Worm (Caenorhabditis elegans): ENCODE results near the gene srlf-3.

The srlf-3 gene

ce11 chrIV:8451709-8452248 lies 35.5 kb upstream of the srlf-3 start, which contains the start of gene eppl-1:
Gene eppl-1 (minus strand): TSS chrIV:8451759.
- TF ChIP-seq ama-1 (optimal IDR thresholded peaks at IDR 0.05) (no peak), elt-2 (tag; optimal IDR thresholded peaks at IDR 0.05) (peak; percentile 37)

- TF ChIP-seq tbx-7 (tag; optimal IDR thresholded peaks at IDR 0.05): no peak
- TF ChIP-seq ceh-19 (GFP tag; optimal IDR thresholded peaks at IDR 0.05): no peak
- no peak for TF ChIP-seq ceh-34 (tag; optimal IDR thresholded peaks at IDR 0.05)
- TF ChIP-seq pha-2 (tag; optimal IDR thresholded peaks at IDR 0.05): no peak
- no peak for TF ChIP-seq hlh-6 (tag; optimal IDR thresholded peaks at IDR 0.05)
- no peak for TF ChIP-seq eyg-1 (tag; optimal IDR thresholded peaks at IDR 0.05)
- no peak for TF ChIP-seq C08G9.2 (tag; optimal IDR thresholded peaks at IDR 0.05)
- no peak for TF ChIP-seq pat-9 (tag; optimal IDR thresholded peaks at IDR 0.05)
- TF ChIP-seq Y22D7AL.16 (tag; optimal IDR thresholded peaks at IDR 0.05): no peak
- TF ChIP-seq ceh-31 (tag; optimal IDR thresholded peaks at IDR 0.05): no peak
- no peak for TF ChIP-seq ahr-1 (tag; optimal IDR thresholded peaks at IDR 0.05)
- TF ChIP-seq nhr-232 (tag; optimal IDR thresholded peaks at IDR 0.05): no peak
- TF ChIP-seq zip-5 (tag; optimal IDR thresholded peaks at IDR 0.05): no peak
- TF ChIP-seq unc-3 (GFP tag; conservative IDR thresholded peaks at IDR 0.05): no peak
- TF ChIP-seq unc-3 (tag; optimal IDR thresholded peaks at IDR 0.05): no peak
- TF ChIP-seq ceh-22 (tag; optimal IDR thresholded peaks at IDR 0.05): no peak
- TF ChIP-seq fkh-6 (tag; optimal IDR thresholded peaks at IDR 0.05): no peak
Observed at ce11 chrIV:8453178-8453577, 34.1 kb upstream of the srlf-3 start.

ce11 chrIV:8454076-8454475 lies 33.2 kb upstream of the srlf-3 start:
- TF ChIP-seq ceh-34 (tag; optimal IDR thresholded peaks at IDR 0.05) (no peak), eyg-1 (tag; optimal IDR thresholded peaks at IDR 0.05) (no peak), nfya-1 (tag; optimal IDR thresholded peaks at IDR 0.05) (no peak), elt-2 (tag; optimal IDR thresholded peaks at IDR 0.05) (peak; percentile 68)

ce11 chrIV:8456899-8457298 lies 30.4 kb upstream of the srlf-3 start, which contains the start of gene syx-4:
Gene syx-4 (plus strand): TSS chrIV:8457280.
- TF ChIP-seq fax-1 (tag; optimal IDR thresholded peaks at IDR 0.05) (no peak), ceh-34 (tag; optimal IDR thresholded peaks at IDR 0.05) (no peak), mec-3 (tag; optimal IDR thresholded peaks at IDR 0.05; ENCODE audit: borderline replicate concordance) (no peak), ceh-45 (GFP tag; IDR thresholded peaks at IDR 0.05) (no peak), dmd-4 (tag; optimal IDR thresholded peaks at IDR 0.05; ENCODE audit: borderline replicate concordance) (no peak), ceh-9 (tag; optimal IDR thresholded peaks at IDR 0.05) (no peak), ceh-22 (tag; optimal IDR thresholded peaks at IDR 0.05) (no peak), odd-2 (tag; optimal IDR thresholded peaks at IDR 0.05) (no peak), sox-2 (GFP tag; IDR thresholded peaks at IDR 0.05) (no peak), ahr-1 (tag; optimal IDR thresholded peaks at IDR 0.05) (no peak)

- TF ChIP-seq nfya-1 (tag; optimal IDR thresholded peaks at IDR 0.05) (no peak), hlh-30 (tag; optimal IDR thresholded peaks at IDR 0.05; ENCODE audit: insufficient read depth) (no peak), fkh-6 (tag; optimal IDR thresholded peaks at IDR 0.05) (no peak), sox-4 (tag; optimal IDR thresholded peaks at IDR 0.05) (no peak), sox-2 (GFP tag; IDR thresholded peaks at IDR 0.05) (no peak), dmd-4 (tag; optimal IDR thresholded peaks at IDR 0.05; ENCODE audit: borderline replicate concordance) (no peak)
Observed at ce11 chrIV:8460208-8460607, 27.1 kb upstream of the srlf-3 start, which contains the start of gene ant-1.4. Gene ant-1.4 (minus strand): TSS chrIV:8460308.

ce11 chrIV:8461177-8461576 lies 26.1 kb upstream of the srlf-3 start:
- TF ChIP-seq ceh-19 (GFP tag; optimal IDR thresholded peaks at IDR 0.05) (no peak), lim-6 (tag; optimal IDR thresholded peaks at IDR 0.05) (no peak), che-1 (tag; optimal IDR thresholded peaks at IDR 0.05) (no peak), ceh-14 (tag; optimal IDR thresholded peaks at IDR 0.05) (no peak), ceh-2 (tag; optimal IDR thresholded peaks at IDR 0.05) (no peak), fax-1 (tag; optimal IDR thresholded peaks at IDR 0.05) (no peak), pros-1 (tag; optimal IDR thresholded peaks at IDR 0.05) (no peak), F13H6.1 (tag; optimal IDR thresholded peaks at IDR 0.05) (no peak), ztf-16 (tag; optimal IDR thresholded peaks at IDR 0.05) (no peak), C38D4.7 (GFP tag; optimal IDR thresholded peaks at IDR 0.05) (no peak), nfya-1 (tag; optimal IDR thresholded peaks at IDR 0.05) (no peak), ceh-31 (tag; optimal IDR thresholded peaks at IDR 0.05) (no peak), ceh-18 (tag; optimal IDR thresholded peaks at IDR 0.05) (no peak), pha-2 (tag; optimal IDR thresholded peaks at IDR 0.05) (no peak), mec-3 (tag; optimal IDR thresholded peaks at IDR 0.05; ENCODE audit: borderline replicate concordance) (no peak), ceh-6 (GFP tag; optimal IDR thresholded peaks at IDR 0.05) (no peak), ets-4 (tag; optimal IDR thresholded peaks at IDR 0.05) (no peak), hlh-13 (GFP tag; optimal IDR thresholded peaks at IDR 0.05) (no peak), zip-5 (tag; optimal IDR thresholded peaks at IDR 0.05) (no peak)
